Worm (Caenorhabditis elegans) whole organism, L4 larva: Measurements from ENCODE around the gene str-187.

ENCODE experiments used
- F10B5.3 ChIP-seq: sonication (generic microtip); optimal IDR thresholded peaks from 2 replicates; lab custom pipeline; 2016; ENCODE audit warnings: mild to moderate bottlenecking, missing genetic modification characterization, missing compliant biosample characterization
- T20F7.1 ChIP-seq: fragments of 200-800 bp; sonication (Bioruptor generic); optimal IDR thresholded peaks from 2 replicates; lab custom pipeline; 2018; ENCODE audit warnings: mild to moderate bottlenecking, missing genetic modification characterization, missing compliant biosample characterization
- Y48G9A.11 ChIP-seq: fragments of 200-800 bp; sonication (Bioruptor generic); IDR thresholded peaks from 2 replicates; pipeline ENCODE4 v1.3.6; 2022; ENCODE audit warnings: missing genetic modification reagents, missing genetic modification characterization, missing compliant biosample characterization
- Y75B8A.6 ChIP-seq: fragments of 200-800 bp; sonication (Bioruptor generic); IDR thresholded peaks from 2 replicates; pipeline ENCODE4 v1.3.6; 2022; ENCODE audit warnings: missing genetic modification reagents, missing genetic modification characterization, missing compliant biosample characterization
- ZK337.2 ChIP-seq: fragments of 200-800 bp; sonication (Bioruptor generic); IDR thresholded peaks from 2 replicates; pipeline ENCODE4 v1.3.6; 2022; ENCODE audit warnings: missing genetic modification reagents, missing genetic modification characterization, missing compliant biosample characterization
- ZK546.5 ChIP-seq, 2 experiments: sonication (generic microtip); optimal IDR thresholded peaks; 2 replicates each; lab custom pipeline; 2017; ENCODE audit warnings: missing biosample characterization in 2 of 2, missing genetic modification characterization in 2 of 2
- aha-1 ChIP-seq: fragments of 150-350 bp; peaks from one replicate; lab custom pipeline; 2014; ENCODE audit warnings: missing biosample characterization, missing genetic modification characterization
- ama-1 ChIP-seq: fragments of 150-350 bp; optimal IDR thresholded peaks from 2 replicates; lab custom pipeline; 2014; ENCODE audit warnings: inconsistent platforms, mixed read lengths
- arid-1 ChIP-seq: fragments of 200-800 bp; sonication (Bioruptor generic); conservative IDR thresholded peaks from 2 replicates; pipeline ENCODE4 v1.3.6; 2022; ENCODE audit warnings: missing genetic modification reagents, missing genetic modification characterization, missing compliant biosample characterization
- ceh-20 ChIP-seq: fragments of 200-800 bp; sonication (Bioruptor generic); IDR thresholded peaks from 2 replicates; pipeline ENCODE4 v1.3.6; 2022; ENCODE audit warnings: missing genetic modification reagents, missing genetic modification characterization, missing compliant biosample characterization
- daf-16 ChIP-seq, 3 experiments: sonication (generic microtip); optimal IDR thresholded peaks; 2 replicates each; lab custom pipeline; 2016 to 2017; ENCODE audit warnings: missing genetic modification characterization in 3 of 3, missing genetic modification reagents in 3 of 3, mild to moderate bottlenecking in 2 of 3, missing compliant biosample characterization in 2 of 3, missing biosample characterization in 1 of 3, moderate library complexity in 1 of 3
- daf-19 ChIP-seq: fragments of 200-800 bp; sonication (Bioruptor generic); conservative IDR thresholded peaks from 2 replicates; pipeline ENCODE4 v1.3.6; 2022; ENCODE audit warnings: missing genetic modification characterization, missing compliant biosample characterization
- dmd-6 ChIP-seq: fragments of 200-800 bp; sonication (Bioruptor generic); IDR thresholded peaks from 2 replicates; pipeline ENCODE4 v1.3.6; 2022; ENCODE audit warnings: missing genetic modification reagents, missing genetic modification characterization, missing compliant biosample characterization
- dmd-8 ChIP-seq: fragments of 200-800 bp; sonication (Bioruptor generic); IDR thresholded peaks from 2 replicates; pipeline ENCODE4 v1.3.6; 2022; ENCODE audit warnings: missing genetic modification characterization, missing compliant biosample characterization
- dmd-9 ChIP-seq: fragments of 200-800 bp; sonication (Bioruptor generic); IDR thresholded peaks from 2 replicates; pipeline ENCODE4 v1.3.6; 2022; ENCODE audit warnings: missing genetic modification reagents, missing genetic modification characterization, missing compliant biosample characterization
- duxl-1 ChIP-seq: sonication (generic microtip); optimal IDR thresholded peaks from 2 replicates; lab custom pipeline; 2016; ENCODE audit warnings: mild to moderate bottlenecking, missing genetic modification characterization, moderate library complexity, missing compliant biosample characterization; ENCODE audit not compliant: poor library complexity
- dve-1 ChIP-seq: sonication (generic microtip); optimal IDR thresholded peaks from 2 replicates; lab custom pipeline; 2017; ENCODE audit warnings: antibody characterized with exemption, mild to moderate bottlenecking, missing genetic modification characterization, missing compliant biosample characterization; ENCODE audit not compliant: insufficient read depth
- egl-27 ChIP-seq: sonication (generic microtip); optimal IDR thresholded peaks from 3 replicates; lab custom pipeline; 2017; ENCODE audit warnings: missing biosample characterization, missing genetic modification reagents, missing genetic modification characterization
- egl-43 ChIP-seq: fragments of 200-800 bp; sonication (Bioruptor generic); IDR thresholded peaks from 2 replicates; pipeline ENCODE4 v1.3.6; 2022; ENCODE audit warnings: missing genetic modification reagents, missing genetic modification characterization, missing compliant biosample characterization
- fos-1 ChIP-seq: fragments of 150-350 bp; optimal IDR thresholded peaks from 2 replicates; lab custom pipeline; 2014; ENCODE audit warnings: missing biosample characterization, missing genetic modification characterization
- hmg-1.1 ChIP-seq: fragments of 200-800 bp; sonication (Bioruptor generic); IDR thresholded peaks from 2 replicates; pipeline ENCODE4 v1.3.6; 2022; ENCODE audit warnings: missing genetic modification reagents, missing genetic modification characterization, missing compliant biosample characterization
- lim-7 ChIP-seq: fragments of 200-800 bp; sonication (Bioruptor generic); IDR thresholded peaks from 2 replicates; pipeline ENCODE4 v1.3.6; 2022; ENCODE audit warnings: missing genetic modification characterization, missing compliant biosample characterization
- lin-1 ChIP-seq: fragments of 200-800 bp; sonication (Bioruptor generic); IDR thresholded peaks from 2 replicates; pipeline ENCODE4 v1.3.6; 2022; ENCODE audit warnings: missing genetic modification reagents, missing genetic modification characterization, missing compliant biosample characterization
- lin-15B ChIP-seq: fragments of 150-350 bp; sonication (generic microtip); optimal IDR thresholded peaks from 3 replicates; lab custom pipeline; 2014; ENCODE audit warnings: missing biosample characterization, missing genetic modification characterization
- lin-29 ChIP-seq: fragments of 200-800 bp; sonication (Bioruptor generic); IDR thresholded peaks from 2 replicates; pipeline ENCODE4 v1.3.6; 2022; ENCODE audit warnings: missing genetic modification reagents, missing genetic modification characterization, missing compliant biosample characterization
- lin-38 ChIP-seq: fragments of 200-800 bp; sonication (Bioruptor generic); IDR thresholded peaks from 2 replicates; pipeline ENCODE4 v1.3.6; 2022; ENCODE audit warnings: missing genetic modification reagents, missing genetic modification characterization, missing compliant biosample characterization
- lin-39 ChIP-seq: fragments of 150-350 bp; optimal IDR thresholded peaks from 2 replicates; lab custom pipeline; 2014; ENCODE audit warnings: missing biosample characterization, missing genetic modification reagents, missing genetic modification characterization
- lir-3 ChIP-seq: sonication (generic microtip); optimal IDR thresholded peaks from 2 replicates; lab custom pipeline; 2016; ENCODE audit warnings: mild to moderate bottlenecking, missing genetic modification characterization, missing compliant biosample characterization
- madf-5 ChIP-seq, 2 experiments: fragments of 200-800 bp; sonication (Bioruptor generic); IDR thresholded peaks; 2 replicates each; pipeline ENCODE4 v1.3.6; 2022; ENCODE audit warnings: missing compliant biosample characterization in 2 of 2, missing genetic modification characterization in 2 of 2
- mdt-29 ChIP-seq: fragments of 200-800 bp; sonication (Bioruptor generic); IDR thresholded peaks from 2 replicates; pipeline ENCODE4 v1.3.6; 2022; ENCODE audit warnings: missing genetic modification reagents, missing genetic modification characterization, missing compliant biosample characterization
- mes-2 ChIP-seq: sonication (generic microtip); optimal IDR thresholded peaks from 2 replicates; lab custom pipeline; 2016; ENCODE audit warnings: missing genotype, mild to moderate bottlenecking, missing genetic modification characterization, missing compliant biosample characterization; ENCODE audit not compliant: poor library complexity, severe bottlenecking
- mxl-2 ChIP-seq: fragments of 200-800 bp; sonication (Bioruptor generic); conservative IDR thresholded peaks from 2 replicates; pipeline ENCODE4 v1.3.6; 2022; ENCODE audit warnings: missing genetic modification reagents, missing genetic modification characterization, missing compliant biosample characterization
- nhr-11 ChIP-seq: fragments of 150-350 bp; optimal IDR thresholded peaks from 2 replicates; lab custom pipeline; 2014; ENCODE audit warnings: missing biosample characterization, missing genetic modification characterization
- nhr-237 ChIP-seq: sonication (generic microtip); optimal IDR thresholded peaks from 2 replicates; lab custom pipeline; 2017; ENCODE audit warnings: missing biosample characterization, missing genetic modification characterization
- nhr-42 ChIP-seq: fragments of 200-800 bp; sonication (Bioruptor generic); IDR thresholded peaks from 2 replicates; pipeline ENCODE4 v1.3.6; 2022; ENCODE audit warnings: missing genetic modification characterization, missing compliant biosample characterization
- nhr-6 ChIP-seq: fragments of 150-350 bp; optimal IDR thresholded peaks from 2 replicates; lab custom pipeline; 2014; ENCODE audit warnings: missing biosample characterization, missing genetic modification characterization
- snpc-1.2 ChIP-seq: fragments of 200-800 bp; sonication (Bioruptor generic); IDR thresholded peaks from 2 replicates; pipeline ENCODE4 v1.3.6; 2022; ENCODE audit warnings: missing genetic modification reagents, missing genetic modification characterization, missing compliant biosample characterization
- tag-97 ChIP-seq: fragments of 200-800 bp; sonication (Bioruptor generic); IDR thresholded peaks from 2 replicates; pipeline ENCODE4 v1.3.6; 2022; ENCODE audit warnings: missing genetic modification characterization, missing compliant biosample characterization
- tra-1 ChIP-seq: fragments of 200-800 bp; sonication (Bioruptor generic); IDR thresholded peaks from 2 replicates; pipeline ENCODE4 v1.3.6; 2022; ENCODE audit warnings: missing genetic modification reagents, missing genetic modification characterization, missing compliant biosample characterization
- unc-39 ChIP-seq: sonication (generic microtip); optimal IDR thresholded peaks from 2 replicates; lab custom pipeline; 2017; ENCODE audit warnings: missing biosample characterization, missing genetic modification characterization
- unc-62 ChIP-seq, 3 experiments: fragments of 150-350 bp in 1 of 3; sonication (generic microtip); optimal IDR thresholded peaks in 2 of 3; peaks in 1 of 3; 1 replicate in 1 of 3; 2 replicates in 2 of 3; lab custom pipeline; 2014 to 2017; ENCODE audit warnings: missing biosample characterization in 3 of 3, missing genetic modification characterization in 3 of 3, missing genetic modification reagents in 3 of 3, missing genotype in 1 of 3
- vab-7 ChIP-seq: fragments of 200-800 bp; sonication (Bioruptor generic); IDR thresholded peaks from 2 replicates; pipeline ENCODE4 v1.3.6; 2022; ENCODE audit warnings: missing genetic modification reagents, missing genetic modification characterization, missing compliant biosample characterization
- zfp-2 ChIP-seq: sonication (generic microtip); optimal IDR thresholded peaks from 2 replicates; lab custom pipeline; 2016; ENCODE audit warnings: mild to moderate bottlenecking, missing genetic modification characterization, missing compliant biosample characterization
- zfp-3 ChIP-seq: fragments of 200-800 bp; sonication (Bioruptor generic); conservative IDR thresholded peaks from 2 replicates; pipeline ENCODE4 v1.3.6; 2022; ENCODE audit warnings: missing genetic modification reagents, missing genetic modification characterization, missing compliant biosample characterization

Gene str-187

ce11 chrIV:17278363-17278762 lies 13.0 kb downstream of the str-187 start (continued):
- peak; percentile 62 for TF ChIP-seq fos-1
- peak; percentile 97 for TF ChIP-seq dmd-6 (GFP tag; lab: Robert Waterston, UW)
- TF ChIP-seq ama-1 (lab: Kevin White, UChicago) = no peak
- peak; percentile 90 for TF ChIP-seq lin-38 (GFP tag; lab: Robert Waterston, UW)
- peak; percentile 90 for TF ChIP-seq T20F7.1 (GFP tag; lab: Kevin White, UChicago)
- TF ChIP-seq snpc-1.2 (GFP tag; lab: Robert Waterston, UW) = peak; percentile 89
- TF ChIP-seq dmd-8 (GFP tag; lab: Robert Waterston, UW) = no peak
- TF ChIP-seq dve-1 (tag; lab: Kevin White, UChicago) = peak; percentile 98
- TF ChIP-seq lir-3 (tag; lab: Kevin White, UChicago) = no peak
- TF ChIP-seq lin-29 = peak; percentile 87
- TF ChIP-seq egl-27 (tag; lab: Kevin White, UChicago) = no peak
- TF ChIP-seq lin-1 (GFP tag; lab: Robert Waterston, UW) = peak; percentile 60; the same call in 1 of the 2 replicates
- TF ChIP-seq nhr-6 = peak; percentile 76
- TF ChIP-seq nhr-42 (GFP tag; lab: Robert Waterston, UW) = peak; percentile 90
- TF ChIP-seq zfp-2 (tag; lab: Kevin White, UChicago) = peak; percentile 86

ce11 chrIV:17278861-17279591 lies 13.6 kb downstream of the str-187 start, which contains the start of gene hsp-1:
Gene hsp-1, plus strand, starts transcription at chrIV:17278959.
- TF ChIP-seq arid-1 (peak; percentile 58; the same call in 1 of the 2 replicates), mes-2 (tag; lab: Kevin White, UChicago) (no peak), nhr-11 (tag; lab: Kevin White, UChicago) (no peak), madf-5 (GFP tag; IDR thresholded peaks at IDR 0.05; lab: Robert Waterston, UW) (no peak), mdt-29 (GFP tag; lab: Robert Waterston, UW) (0 out of 2 replicates have a peak, but pooled peaks have one; percentile 35), tra-1 (GFP tag; lab: Robert Waterston, UW) (no peak), Y75B8A.6 (peak; percentile 33; the same call in 1 of the 2 replicates), daf-19 (GFP tag; lab: Robert Waterston, UW) (peak; percentile 54; the same call in 1 of the 2 replicates), snpc-1.2 (GFP tag; lab: Robert Waterston, UW) (0 out of 2 replicates have a peak, but pooled peaks have one; percentile 70), mxl-2 (GFP tag; lab: Robert Waterston, UW) (0 out of 2 replicates have a peak, but pooled peaks have one; percentile 2), daf-16 (GFP tag; optimal IDR thresholded peaks at IDR 0.05; lab: Kevin White, UChicago) (peak in 1 of 2 experiments; percentile 2), daf-16 (tag; optimal IDR thresholded peaks at IDR 0.05; lab: Kevin White, UChicago) (no peak), duxl-1 (tag; lab: Kevin White, UChicago) (peak; percentile 4), ama-1 (lab: Kevin White, UChicago) (peak; percentile 82), unc-62 (GFP tag; optimal IDR thresholded peaks at IDR 0.05 in 1 of 2; lab: Kevin White, UChicago) (peak in 1 of 2 experiments; percentile 23), unc-62 (tag; optimal IDR thresholded peaks at IDR 0.05; lab: Kevin White, UChicago) (no peak), vab-7 (GFP tag; lab: Robert Waterston, UW) (peak; percentile 67; the same call in 1 of the 2 replicates), egl-43 (GFP tag; lab: Robert Waterston, UW) (peak; percentile 3; the same call in 1 of the 2 replicates), aha-1 (tag; lab: Kevin White, UChicago) (peak; percentile 96), lim-7 (peak; percentile 74), F10B5.3 (no peak)

- TF ChIP-seq zfp-3 (GFP tag; lab: Robert Waterston, UW) (peak; percentile 59; the same call in 1 of the 2 replicates), unc-39 (tag; lab: Kevin White, UChicago) (no peak), lin-15B (no peak), ZK337.2 (GFP tag; lab: Robert Waterston, UW) (no peak), tag-97 (GFP tag; lab: Robert Waterston, UW) (no peak), hmg-1.1 (GFP tag; lab: Robert Waterston, UW) (no peak), lin-39 (tag; lab: Kevin White, UChicago) (no peak), Y48G9A.11 (no peak; the same call in 1 of the 2 replicates), nhr-237 (tag; lab: Kevin White, UChicago) (no peak), ceh-20 (GFP tag; lab: Robert Waterston, UW) (no peak; the same call in 1 of the 2 replicates), F10B5.3 (no peak), dmd-9 (GFP tag; lab: Robert Waterston, UW) (no peak), ZK546.5 (tag; optimal IDR thresholded peaks at IDR 0.05; lab: Kevin White, UChicago) (no peak)
Observed at ce11 chrIV:17279592-17280440, 14.4 kb downstream of the str-187 start.
